Worm (Caenorhabditis elegans) whole organism, late embryonic: ENCODE results near the gene mrpl-11.

Source experiments
- dve-1 ChIP-seq: sonication (generic microtip); optimal IDR thresholded peaks from 2 replicates; lab custom pipeline; 2017; ENCODE audit warnings: antibody characterized with exemption, mild to moderate bottlenecking, missing genetic modification characterization, missing compliant biosample characterization
- fkh-10 ChIP-seq: fragments of 150-350 bp; optimal IDR thresholded peaks from 2 replicates; lab custom pipeline; 2014; ENCODE audit warnings: missing biosample characterization, missing genetic modification reagents, missing genetic modification characterization
- mec-3 ChIP-seq: sonication (generic microtip); optimal IDR thresholded peaks from 2 replicates; lab custom pipeline; 2016; ENCODE audit warnings: borderline replicate concordance, missing genetic modification characterization, missing compliant biosample characterization
- nfya-1 ChIP-seq: sonication (generic microtip); optimal IDR thresholded peaks from 2 replicates; lab custom pipeline; 2017; ENCODE audit warnings: missing genetic modification characterization, mild to moderate bottlenecking, missing compliant biosample characterization, antibody characterized with exemption, moderate library complexity

DNA sequence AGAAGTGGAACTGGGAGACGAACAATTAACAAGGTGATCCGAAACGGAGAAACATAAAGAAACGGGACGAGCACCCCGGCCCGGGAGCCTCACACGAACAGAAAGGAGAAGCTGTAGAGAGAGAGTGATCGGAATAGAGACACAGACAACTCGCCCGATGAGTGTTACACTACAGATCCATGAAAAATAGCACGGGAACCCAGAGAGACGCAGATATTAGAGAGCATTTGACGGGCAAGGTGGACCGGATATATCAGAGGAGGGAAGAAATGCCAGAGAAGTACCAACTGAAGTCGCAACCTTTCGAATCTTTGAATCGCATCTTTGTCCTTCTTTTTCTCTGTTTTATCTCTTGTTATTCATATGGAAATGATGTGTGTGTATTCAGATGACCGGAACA is 33.0 kb upstream of the mrpl-11 start, which contains the start of gene anmt-1:
- TF ChIP-seq dve-1 (tag; lab: Kevin White, UChicago) (no peak), mec-3 (tag; lab: Kevin White, UChicago) (no peak), fkh-10 (GFP tag; lab: Kevin White, UChicago) (no peak), nfya-1 (no peak)
